Worm (Caenorhabditis elegans) whole organism, L4 larva: Measurements from ENCODE around the gene srr-4.
A peak's percentile ranks its signal among the peaks of the same experiment; 100 is the strongest.

Experiments
- D1046.2 ChIP-seq: fragments of 200-800 bp; sonication (Bioruptor generic); IDR thresholded peaks from 2 replicates; pipeline ENCODE4 v1.3.6; 2022; ENCODE audit warnings: missing genetic modification characterization, missing compliant biosample characterization
- F10B5.3 ChIP-seq: sonication (generic microtip); optimal IDR thresholded peaks from 2 replicates; lab custom pipeline; 2016; ENCODE audit warnings: mild to moderate bottlenecking, missing genetic modification characterization, missing compliant biosample characterization
- F26F4.8 ChIP-seq: fragments of 200-800 bp; sonication (Bioruptor generic); conservative IDR thresholded peaks from 2 replicates; pipeline ENCODE4 v1.3.6; 2022; ENCODE audit warnings: missing genetic modification characterization, missing compliant biosample characterization
- F37D6.2 ChIP-seq: sonication (generic microtip); optimal IDR thresholded peaks from 2 replicates; lab custom pipeline; 2016; ENCODE audit warnings: mild to moderate bottlenecking, missing genetic modification characterization, missing compliant biosample characterization
- F44E2.7 ChIP-seq: fragments of 200-800 bp; sonication (Bioruptor generic); IDR thresholded peaks from 2 replicates; pipeline ENCODE4 v2.1.2; 2022; ENCODE audit warnings: missing genetic modification characterization, missing compliant biosample characterization
- F49E8.2 ChIP-seq: sonication (generic microtip); optimal IDR thresholded peaks from 2 replicates; lab custom pipeline; 2016; ENCODE audit warnings: missing compliant biosample characterization, mild to moderate bottlenecking, missing genetic modification characterization, borderline replicate concordance
- R02D3.7 ChIP-seq: fragments of 150-350 bp; sonication (generic microtip); optimal IDR thresholded peaks from 3 replicates; lab custom pipeline; 2014; ENCODE audit warnings: missing biosample characterization, missing genetic modification characterization
- Y105C5A.15 ChIP-seq: fragments of 200-800 bp; sonication (Bioruptor generic); IDR thresholded peaks from 2 replicates; pipeline ENCODE4 v1.3.6; 2022; ENCODE audit warnings: missing genetic modification characterization, missing compliant biosample characterization
- Y5F2A.4 ChIP-seq: fragments of 200-800 bp; sonication (Bioruptor generic); optimal IDR thresholded peaks from 2 replicates; lab custom pipeline; 2018; ENCODE audit warnings: mild to moderate bottlenecking, missing genetic modification characterization, missing compliant biosample characterization
- aha-1 ChIP-seq: fragments of 150-350 bp; peaks from one replicate; lab custom pipeline; 2014; ENCODE audit warnings: missing biosample characterization, missing genetic modification characterization
- attf-4 ChIP-seq: sonication (generic microtip); optimal IDR thresholded peaks from 3 replicates; lab custom pipeline; 2017; ENCODE audit warnings: missing biosample characterization, missing genetic modification characterization
- ceh-28 ChIP-seq: fragments of 150-350 bp; optimal IDR thresholded peaks from 2 replicates; lab custom pipeline; 2014; ENCODE audit warnings: missing biosample characterization, missing genetic modification reagents, missing genetic modification characterization
- ceh-62 ChIP-seq: sonication (generic microtip); optimal IDR thresholded peaks from 2 replicates; lab custom pipeline; 2017; ENCODE audit warnings: missing biosample characterization, missing genetic modification characterization
- ceh-82 ChIP-seq: sonication (generic microtip); optimal IDR thresholded peaks from 2 replicates; lab custom pipeline; 2017; ENCODE audit warnings: missing biosample characterization, missing genetic modification characterization
- cey-2 ChIP-seq: sonication (generic microtip); optimal IDR thresholded peaks from 3 replicates; lab custom pipeline; 2017; ENCODE audit warnings: missing genetic modification characterization, mild to moderate bottlenecking, missing compliant biosample characterization, antibody characterized with exemption, borderline replicate concordance; ENCODE audit not compliant: insufficient read depth
- ctbp-1 ChIP-seq: fragments of 200-800 bp; sonication (Bioruptor generic); IDR thresholded peaks from 2 replicates; pipeline ENCODE4 v1.3.6; 2022; ENCODE audit warnings: missing genetic modification reagents, missing genetic modification characterization, missing compliant biosample characterization
- daf-16 ChIP-seq, 3 experiments: sonication (generic microtip); optimal IDR thresholded peaks; 2 replicates each; lab custom pipeline; 2016 to 2017; ENCODE audit warnings: missing genetic modification characterization in 3 of 3, missing genetic modification reagents in 3 of 3, mild to moderate bottlenecking in 2 of 3, missing compliant biosample characterization in 2 of 3, missing biosample characterization in 1 of 3, moderate library complexity in 1 of 3
- dve-1 ChIP-seq: sonication (generic microtip); optimal IDR thresholded peaks from 2 replicates; lab custom pipeline; 2017; ENCODE audit warnings: antibody characterized with exemption, mild to moderate bottlenecking, missing genetic modification characterization, missing compliant biosample characterization; ENCODE audit not compliant: insufficient read depth
- egl-43 ChIP-seq: fragments of 200-800 bp; sonication (Bioruptor generic); IDR thresholded peaks from 2 replicates; pipeline ENCODE4 v1.3.6; 2022; ENCODE audit warnings: missing genetic modification reagents, missing genetic modification characterization, missing compliant biosample characterization
- fkh-10 ChIP-seq: fragments of 150-350 bp; optimal IDR thresholded peaks from 2 replicates; lab custom pipeline; 2014; ENCODE audit warnings: missing biosample characterization, missing genetic modification reagents, missing genetic modification characterization
- hlh-11 ChIP-seq: fragments of 200-800 bp; sonication (Bioruptor generic); optimal IDR thresholded peaks from 2 replicates; lab custom pipeline; 2018; ENCODE audit warnings: mild to moderate bottlenecking, missing genetic modification characterization, missing compliant biosample characterization
- hmg-1.1 ChIP-seq: fragments of 200-800 bp; sonication (Bioruptor generic); IDR thresholded peaks from 2 replicates; pipeline ENCODE4 v1.3.6; 2022; ENCODE audit warnings: missing genetic modification reagents, missing genetic modification characterization, missing compliant biosample characterization
- lim-7 ChIP-seq: fragments of 200-800 bp; sonication (Bioruptor generic); IDR thresholded peaks from 2 replicates; pipeline ENCODE4 v1.3.6; 2022; ENCODE audit warnings: missing genetic modification characterization, missing compliant biosample characterization
- lin-1 ChIP-seq: fragments of 200-800 bp; sonication (Bioruptor generic); IDR thresholded peaks from 2 replicates; pipeline ENCODE4 v1.3.6; 2022; ENCODE audit warnings: missing genetic modification reagents, missing genetic modification characterization, missing compliant biosample characterization
- lin-13 ChIP-seq: fragments of 150-350 bp; optimal IDR thresholded peaks from 2 replicates; lab custom pipeline; 2014; ENCODE audit warnings: missing biosample characterization, missing genetic modification reagents, missing genetic modification characterization
- lir-3 ChIP-seq: sonication (generic microtip); optimal IDR thresholded peaks from 2 replicates; lab custom pipeline; 2016; ENCODE audit warnings: mild to moderate bottlenecking, missing genetic modification characterization, missing compliant biosample characterization
- madf-9 ChIP-seq: fragments of 200-800 bp; sonication (Bioruptor generic); conservative IDR thresholded peaks from 2 replicates; pipeline ENCODE4 v1.3.6; 2022; ENCODE audit warnings: missing genetic modification reagents, missing genetic modification characterization, missing compliant biosample characterization
- mdl-1 ChIP-seq, 2 experiments: fragments of 150-350 bp in 1 of 2; sonication (generic microtip) in 1 of 2; optimal IDR thresholded peaks; 2 replicates each; lab custom pipeline; 2014 to 2017; ENCODE audit warnings: missing biosample characterization in 2 of 2, missing genetic modification characterization in 2 of 2
- mxl-2 ChIP-seq: fragments of 200-800 bp; sonication (Bioruptor generic); conservative IDR thresholded peaks from 2 replicates; pipeline ENCODE4 v1.3.6; 2022; ENCODE audit warnings: missing genetic modification reagents, missing genetic modification characterization, missing compliant biosample characterization
- mxl-3 ChIP-seq: fragments of 200-800 bp; sonication (Bioruptor generic); optimal IDR thresholded peaks from 2 replicates; lab custom pipeline; 2018; ENCODE audit warnings: mild to moderate bottlenecking, missing genetic modification characterization, missing compliant biosample characterization
- nhr-102 ChIP-seq: sonication (generic microtip); optimal IDR thresholded peaks from 2 replicates; lab custom pipeline; 2016; ENCODE audit warnings: mild to moderate bottlenecking, missing genetic modification characterization, moderate library complexity, missing compliant biosample characterization
- nhr-237 ChIP-seq: sonication (generic microtip); optimal IDR thresholded peaks from 2 replicates; lab custom pipeline; 2017; ENCODE audit warnings: missing biosample characterization, missing genetic modification characterization
- nhr-28 ChIP-seq: fragments of 150-350 bp; optimal IDR thresholded peaks from 2 replicates; lab custom pipeline; 2014; ENCODE audit warnings: missing biosample characterization, missing genetic modification characterization
- nhr-42 ChIP-seq: fragments of 200-800 bp; sonication (Bioruptor generic); IDR thresholded peaks from 2 replicates; pipeline ENCODE4 v1.3.6; 2022; ENCODE audit warnings: missing genetic modification characterization, missing compliant biosample characterization
- nhr-76 ChIP-seq: fragments of 150-350 bp; optimal IDR thresholded peaks from 2 replicates; lab custom pipeline; 2014; ENCODE audit warnings: missing biosample characterization, missing genetic modification characterization
- nhr-77 ChIP-seq: fragments of 150-350 bp; optimal IDR thresholded peaks from 2 replicates; lab custom pipeline; 2014; ENCODE audit warnings: missing biosample characterization, missing genetic modification characterization
- pha-4 ChIP-seq, 2 experiments: fragments of 150-350 bp in 1 of 2; fragments of 200-800 bp in 1 of 2; sonication (Bioruptor generic) in 1 of 2; IDR thresholded peaks in 1 of 2; optimal IDR thresholded peaks in 1 of 2; 2 replicates each; pipeline versions ENCODE4 v1.3.6 to Lab custom; 2014 to 2022; ENCODE audit warnings: missing genetic modification characterization in 2 of 2, missing genetic modification reagents in 2 of 2, missing biosample characterization in 1 of 2, missing compliant biosample characterization in 1 of 2
- php-3 ChIP-seq: fragments of 200-800 bp; sonication (Bioruptor generic); IDR thresholded peaks from 2 replicates; pipeline ENCODE4 v1.3.6; 2022; ENCODE audit warnings: missing genetic modification reagents, missing genetic modification characterization, missing compliant biosample characterization
- pqm-1 ChIP-seq: sonication (generic microtip); optimal IDR thresholded peaks from 2 replicates; lab custom pipeline; 2017; ENCODE audit warnings: missing biosample characterization, missing genetic modification characterization
- rbr-2 ChIP-seq: sonication (generic microtip); optimal IDR thresholded peaks from 2 replicates; lab custom pipeline; 2016; ENCODE audit warnings: missing genotype, missing genetic modification characterization, missing compliant biosample characterization
- spr-3 ChIP-seq: fragments of 200-800 bp; sonication (Bioruptor generic); optimal IDR thresholded peaks from 2 replicates; lab custom pipeline; 2018; ENCODE audit warnings: mild to moderate bottlenecking, missing genetic modification characterization, missing compliant biosample characterization
- tag-97 ChIP-seq: fragments of 200-800 bp; sonication (Bioruptor generic); IDR thresholded peaks from 2 replicates; pipeline ENCODE4 v1.3.6; 2022; ENCODE audit warnings: missing genetic modification characterization, missing compliant biosample characterization
- unc-130 ChIP-seq: sonication (generic microtip); optimal IDR thresholded peaks from 2 replicates; lab custom pipeline; 2016; ENCODE audit warnings: missing genetic modification reagents, missing genetic modification characterization, missing compliant biosample characterization
- unc-62 ChIP-seq, 3 experiments: fragments of 150-350 bp in 1 of 3; sonication (generic microtip); optimal IDR thresholded peaks in 2 of 3; peaks in 1 of 3; 1 replicate in 1 of 3; 2 replicates in 2 of 3; lab custom pipeline; 2014 to 2017; ENCODE audit warnings: missing biosample characterization in 3 of 3, missing genetic modification characterization in 3 of 3, missing genetic modification reagents in 3 of 3, missing genotype in 1 of 3
- zag-1 ChIP-seq: fragments of 150-350 bp; optimal IDR thresholded peaks from 2 replicates; lab custom pipeline; 2014; ENCODE audit warnings: missing biosample characterization, missing genetic modification characterization
- zfp-2 ChIP-seq: sonication (generic microtip); optimal IDR thresholded peaks from 2 replicates; lab custom pipeline; 2016; ENCODE audit warnings: mild to moderate bottlenecking, missing genetic modification characterization, missing compliant biosample characterization
- zfp-3 ChIP-seq: fragments of 200-800 bp; sonication (Bioruptor generic); conservative IDR thresholded peaks from 2 replicates; pipeline ENCODE4 v1.3.6; 2022; ENCODE audit warnings: missing genetic modification reagents, missing genetic modification characterization, missing compliant biosample characterization
- zip-11 ChIP-seq: fragments of 200-800 bp; sonication (Bioruptor generic); IDR thresholded peaks from 2 replicates; pipeline ENCODE4 v1.3.6; 2022; ENCODE audit warnings: missing genetic modification characterization, missing compliant biosample characterization
- zip-2 ChIP-seq: fragments of 150-350 bp; optimal IDR thresholded peaks from 2 replicates; lab custom pipeline; 2014; ENCODE audit warnings: missing biosample characterization, missing genetic modification characterization
- ztf-11 ChIP-seq: fragments of 150-350 bp; optimal IDR thresholded peaks from 2 replicates; lab custom pipeline; 2014; ENCODE audit warnings: missing biosample characterization, missing genetic modification characterization
- ztf-7 ChIP-seq: fragments of 150-350 bp; optimal IDR thresholded peaks from 2 replicates; lab custom pipeline; 2014; ENCODE audit warnings: missing biosample characterization, missing genetic modification characterization

srr-4 gene

DNA sequence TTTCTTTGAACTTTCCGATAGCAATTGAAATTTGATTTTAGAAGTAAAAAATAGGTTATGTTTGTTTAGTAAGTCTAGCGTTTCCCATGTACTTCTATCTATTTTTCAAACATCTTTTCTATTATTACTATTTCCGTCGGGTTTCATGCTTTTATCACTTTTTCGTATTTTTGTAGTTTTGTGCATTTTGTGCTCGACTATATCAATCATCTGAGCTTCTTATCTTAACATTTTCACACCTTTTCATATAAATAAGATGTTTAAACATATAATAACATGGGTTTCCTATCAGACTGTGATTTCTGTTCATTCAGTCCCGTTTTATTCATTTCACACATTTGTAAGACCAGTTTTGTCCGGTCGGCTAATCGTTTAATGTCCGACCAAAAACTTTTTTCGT is 957 bp upstream of the srr-4 start:
- no peak for TF ChIP-seq madf-9 (GFP tag; lab: Robert Waterston, UW)
- peak in 1 of 2 experiments; percentile 77 for TF ChIP-seq unc-62 (GFP tag; optimal IDR thresholded peaks at IDR 0.05 in 1 of 2; lab: Kevin White, UChicago)
- TF ChIP-seq unc-62 (tag; optimal IDR thresholded peaks at IDR 0.05; lab: Kevin White, UChicago), result no peak
- peak; percentile 73 for TF ChIP-seq nhr-102
- peak; percentile 96 for TF ChIP-seq nhr-28 (tag; lab: Kevin White, UChicago)
- TF ChIP-seq egl-43, result no peak
- TF ChIP-seq Y5F2A.4 (GFP tag; lab: Kevin White, UChicago), result no peak
- no peak for TF ChIP-seq zfp-3 (GFP tag; lab: Robert Waterston, UW)
- TF ChIP-seq fkh-10 (GFP tag; lab: Kevin White, UChicago), result no peak
- no peak for TF ChIP-seq ceh-82 (tag; lab: Kevin White, UChicago)
- TF ChIP-seq F44E2.7, result no peak
- TF ChIP-seq nhr-42 (GFP tag; lab: Robert Waterston, UW), result no peak
- TF ChIP-seq ceh-62 (tag; lab: Kevin White, UChicago), result no peak
- no peak for TF ChIP-seq spr-3 (GFP tag; lab: Kevin White, UChicago)
- no peak for TF ChIP-seq nhr-76 (tag; lab: Kevin White, UChicago)
- no peak for TF ChIP-seq aha-1
- peak; percentile 91 for TF ChIP-seq php-3
- no peak for TF ChIP-seq F37D6.2 (tag; lab: Kevin White, UChicago)
- no peak for TF ChIP-seq ctbp-1 (GFP tag; lab: Robert Waterston, UW)
- TF ChIP-seq zfp-2, result no peak
- no peak for TF ChIP-seq mxl-3 (GFP tag; lab: Kevin White, UChicago)
- no peak for TF ChIP-seq ztf-11 (tag; lab: Kevin White, UChicago)
- TF ChIP-seq dve-1 (tag; lab: Kevin White, UChicago), result peak; percentile 76
- no peak for TF ChIP-seq mdl-1 (tag; optimal IDR thresholded peaks at IDR 0.05; lab: Kevin White, UChicago)
- peak; percentile 33 for TF ChIP-seq pqm-1 (tag; lab: Kevin White, UChicago)
- no peak for TF ChIP-seq Y105C5A.15
- TF ChIP-seq pha-4 (GFP tag; IDR thresholded peaks at IDR 0.05; lab: Robert Waterston, UW), result no peak
- TF ChIP-seq pha-4 (tag; optimal IDR thresholded peaks at IDR 0.05; lab: Kevin White, UChicago), result no peak
- TF ChIP-seq F49E8.2 (tag; lab: Kevin White, UChicago), result no peak
- TF ChIP-seq lin-13 (GFP tag; lab: Kevin White, UChicago), result no peak
- TF ChIP-seq nhr-77 (tag; lab: Kevin White, UChicago), result no peak
- no peak for TF ChIP-seq zip-2 (tag; lab: Kevin White, UChicago)
- TF ChIP-seq zip-11 (GFP tag; lab: Robert Waterston, UW), result no peak
- no peak for TF ChIP-seq nhr-237 (tag; lab: Kevin White, UChicago)
- TF ChIP-seq rbr-2 (tag; lab: Kevin White, UChicago), result no peak
- TF ChIP-seq D1046.2 (GFP tag; lab: Robert Waterston, UW), result no peak
- no peak for TF ChIP-seq daf-16 (GFP tag; optimal IDR thresholded peaks at IDR 0.05; lab: Kevin White, UChicago)
- peak; percentile 73 for TF ChIP-seq daf-16 (tag; optimal IDR thresholded peaks at IDR 0.05; lab: Kevin White, UChicago)
- TF ChIP-seq R02D3.7 (tag; lab: Kevin White, UChicago), result no peak
- TF ChIP-seq lin-1, result peak; percentile 44; the same call in 1 of the 2 replicates
- TF ChIP-seq hlh-11 (tag; lab: Kevin White, UChicago), result peak; percentile 62
- TF ChIP-seq tag-97, result no peak
- TF ChIP-seq mxl-2 (GFP tag; lab: Robert Waterston, UW), result no peak
- TF ChIP-seq F26F4.8 (GFP tag; lab: Robert Waterston, UW), result no peak
- TF ChIP-seq ztf-7 (tag; lab: Kevin White, UChicago), result no peak
- TF ChIP-seq lim-7 (GFP tag; lab: Robert Waterston, UW), result no peak
- TF ChIP-seq hmg-1.1 (GFP tag; lab: Robert Waterston, UW), result no peak
- no peak for TF ChIP-seq attf-4 (tag; lab: Kevin White, UChicago)
- no peak for TF ChIP-seq ceh-28 (tag; lab: Kevin White, UChicago)
- TF ChIP-seq unc-130 (GFP tag; lab: Kevin White, UChicago), result no peak
- no peak for TF ChIP-seq F10B5.3 (tag; lab: Kevin White, UChicago)
- TF ChIP-seq zag-1 (tag; lab: Kevin White, UChicago), result no peak
- no peak for TF ChIP-seq lir-3 (tag; lab: Kevin White, UChicago)
- TF ChIP-seq cey-2 (tag; lab: Kevin White, UChicago), result no peak
